Worm (Caenorhabditis elegans) whole organism, L1 larva: ENCODE results near the gene F55C9.6.

Experiments used
- C34B4.2 ChIP-seq: sonication (generic microtip); optimal IDR thresholded peaks from 2 replicates; lab custom pipeline; 2017; ENCODE audit warnings: mild to moderate bottlenecking, missing genetic modification characterization, missing compliant biosample characterization
- alr-1 ChIP-seq: fragments of 200-800 bp; sonication (Bioruptor generic); optimal IDR thresholded peaks from 2 replicates; lab custom pipeline; 2018; ENCODE audit warnings: borderline replicate concordance, mild to moderate bottlenecking, missing genetic modification characterization, missing compliant biosample characterization
- ceh-63 ChIP-seq: fragments of 200-800 bp; sonication (Bioruptor generic); optimal IDR thresholded peaks from 2 replicates; lab custom pipeline; 2018; ENCODE audit warnings: mild to moderate bottlenecking, missing genetic modification characterization, missing compliant biosample characterization
- ceh-8 ChIP-seq: fragments of 200-800 bp; sonication (Bioruptor generic); optimal IDR thresholded peaks from 2 replicates; lab custom pipeline; 2018; ENCODE audit warnings: mild to moderate bottlenecking, missing genetic modification characterization, moderate library complexity, missing compliant biosample characterization
- ceh-82 ChIP-seq, 3 experiments: fragments of 150-350 bp in 1 of 3; sonication (generic microtip) in 2 of 3; optimal IDR thresholded peaks; 2 replicates each; lab custom pipeline; 2014 to 2017; ENCODE audit warnings: missing biosample characterization in 3 of 3, missing genetic modification characterization in 3 of 3
- ces-1 ChIP-seq: fragments of 150-350 bp; optimal IDR thresholded peaks from 2 replicates; lab custom pipeline; 2014; ENCODE audit warnings: missing biosample characterization, missing genetic modification reagents, missing genetic modification characterization
- dsc-1 ChIP-seq: sonication (generic microtip); optimal IDR thresholded peaks from 2 replicates; lab custom pipeline; 2016; ENCODE audit warnings: mild to moderate bottlenecking, missing genetic modification characterization, missing compliant biosample characterization
- egl-13 ChIP-seq: sonication (generic microtip); optimal IDR thresholded peaks from 2 replicates; lab custom pipeline; 2016; ENCODE audit warnings: missing genotype, missing genetic modification reagents, missing genetic modification characterization, missing compliant biosample characterization
- egl-27 ChIP-seq, 2 experiments: fragments of 150-350 bp in 1 of 2; sonication (generic microtip); optimal IDR thresholded peaks; 3 replicates each; lab custom pipeline; 2017 to 2018; ENCODE audit warnings: missing biosample characterization in 2 of 2, missing genetic modification characterization in 2 of 2, missing genetic modification reagents in 2 of 2
- elt-2 ChIP-seq: sonication (generic microtip); optimal IDR thresholded peaks from 2 replicates; lab custom pipeline; 2016; ENCODE audit warnings: missing genetic modification characterization, mild to moderate bottlenecking, inconsistent platforms, missing compliant biosample characterization, missing genetic modification reagents
- hlh-4 ChIP-seq: sonication (generic microtip); optimal IDR thresholded peaks from 2 replicates; lab custom pipeline; 2016; ENCODE audit warnings: mild to moderate bottlenecking, missing genetic modification characterization, missing compliant biosample characterization
- irx-1 ChIP-seq: sonication (generic microtip); optimal IDR thresholded peaks from 2 replicates; lab custom pipeline; 2016; ENCODE audit warnings: missing genetic modification characterization, missing compliant biosample characterization
- lin-13 ChIP-seq: fragments of 150-350 bp; optimal IDR thresholded peaks from 2 replicates; lab custom pipeline; 2014; ENCODE audit warnings: missing biosample characterization, missing genetic modification reagents, missing genetic modification characterization
- lin-14 ChIP-seq: fragments of 200-800 bp; sonication (Bioruptor generic); optimal IDR thresholded peaks from 2 replicates; lab custom pipeline; 2018; ENCODE audit warnings: mild to moderate bottlenecking, missing genetic modification characterization, moderate library complexity, missing compliant biosample characterization
- lin-15B ChIP-seq: fragments of 150-350 bp; sonication (generic microtip); optimal IDR thresholded peaks from 3 replicates; lab custom pipeline; 2014; ENCODE audit warnings: missing biosample characterization, missing genetic modification characterization
- lin-35 ChIP-seq, 2 experiments: fragments of 150-350 bp; optimal IDR thresholded peaks; 2 replicates each; lab custom pipeline; 2014; ENCODE audit warnings: missing biosample characterization in 2 of 2, missing genetic modification characterization in 2 of 2, missing genetic modification reagents in 2 of 2
- lsy-2 ChIP-seq, 2 experiments: fragments of 150-350 bp; optimal IDR thresholded peaks; 2 replicates each; lab custom pipeline; 2014; ENCODE audit warnings: missing biosample characterization in 2 of 2, missing genetic modification characterization in 2 of 2
- mdl-1 ChIP-seq, 2 experiments: fragments of 150-350 bp; optimal IDR thresholded peaks; 2 replicates each; lab custom pipeline; 2014 to 2017; ENCODE audit warnings: missing biosample characterization in 2 of 2, missing genetic modification characterization in 2 of 2, inconsistent platforms in 1 of 2
- mef-2 ChIP-seq: fragments of 150-350 bp; optimal IDR thresholded peaks from 2 replicates; lab custom pipeline; 2014; ENCODE audit warnings: missing biosample characterization, missing genetic modification characterization
- mep-1 ChIP-seq: fragments of 150-350 bp; optimal IDR thresholded peaks from 2 replicates; lab custom pipeline; 2014; ENCODE audit warnings: missing biosample characterization, missing genetic modification characterization
- nhr-11 ChIP-seq: fragments of 150-350 bp; optimal IDR thresholded peaks from 2 replicates; lab custom pipeline; 2014; ENCODE audit warnings: missing biosample characterization, missing genetic modification characterization
- nhr-12 ChIP-seq: sonication (generic microtip); optimal IDR thresholded peaks from 2 replicates; lab custom pipeline; 2017; ENCODE audit warnings: missing biosample characterization, missing genetic modification characterization
- nhr-19 ChIP-seq: fragments of 200-800 bp; sonication (Bioruptor generic); conservative IDR thresholded peaks from 2 replicates; pipeline ENCODE4 v1.3.6; 2022; ENCODE audit warnings: missing genetic modification characterization, missing compliant biosample characterization
- nhr-84 ChIP-seq: sonication (generic microtip); optimal IDR thresholded peaks from 2 replicates; lab custom pipeline; 2017; ENCODE audit warnings: missing biosample characterization, missing genetic modification characterization
- pqm-1 ChIP-seq: sonication (generic microtip); optimal IDR thresholded peaks from 3 replicates; lab custom pipeline; 2017; ENCODE audit warnings: missing biosample characterization, missing genetic modification characterization
- snpc-4 ChIP-seq: fragments of 150-350 bp; optimal IDR thresholded peaks from 2 replicates; lab custom pipeline; 2014; ENCODE audit warnings: missing biosample characterization, missing genetic modification characterization
- sup-37 ChIP-seq: fragments of 200-800 bp; sonication (Bioruptor generic); optimal IDR thresholded peaks from 2 replicates; lab custom pipeline; 2018; ENCODE audit warnings: mild to moderate bottlenecking, missing genetic modification characterization, missing compliant biosample characterization
- vab-15 ChIP-seq: sonication (generic microtip); optimal IDR thresholded peaks from 2 replicates; lab custom pipeline; 2017; ENCODE audit warnings: missing genotype, mild to moderate bottlenecking, missing genetic modification characterization, missing compliant biosample characterization
- xbp-1 ChIP-seq: sonication (generic microtip); optimal IDR thresholded peaks from 2 replicates; lab custom pipeline; 2016; ENCODE audit warnings: missing genetic modification characterization, missing compliant biosample characterization
- zag-1 ChIP-seq: fragments of 150-350 bp; optimal IDR thresholded peaks from 2 replicates; lab custom pipeline; 2014; ENCODE audit warnings: missing biosample characterization, missing genetic modification characterization
- ztf-11 ChIP-seq, 2 experiments: sonication (generic microtip); optimal IDR thresholded peaks; 2 replicates each; lab custom pipeline; 2016 to 2017; ENCODE audit warnings: missing genetic modification characterization in 2 of 2, missing biosample characterization in 1 of 2, missing compliant biosample characterization in 1 of 2

The F55C9.6 gene

DNA sequence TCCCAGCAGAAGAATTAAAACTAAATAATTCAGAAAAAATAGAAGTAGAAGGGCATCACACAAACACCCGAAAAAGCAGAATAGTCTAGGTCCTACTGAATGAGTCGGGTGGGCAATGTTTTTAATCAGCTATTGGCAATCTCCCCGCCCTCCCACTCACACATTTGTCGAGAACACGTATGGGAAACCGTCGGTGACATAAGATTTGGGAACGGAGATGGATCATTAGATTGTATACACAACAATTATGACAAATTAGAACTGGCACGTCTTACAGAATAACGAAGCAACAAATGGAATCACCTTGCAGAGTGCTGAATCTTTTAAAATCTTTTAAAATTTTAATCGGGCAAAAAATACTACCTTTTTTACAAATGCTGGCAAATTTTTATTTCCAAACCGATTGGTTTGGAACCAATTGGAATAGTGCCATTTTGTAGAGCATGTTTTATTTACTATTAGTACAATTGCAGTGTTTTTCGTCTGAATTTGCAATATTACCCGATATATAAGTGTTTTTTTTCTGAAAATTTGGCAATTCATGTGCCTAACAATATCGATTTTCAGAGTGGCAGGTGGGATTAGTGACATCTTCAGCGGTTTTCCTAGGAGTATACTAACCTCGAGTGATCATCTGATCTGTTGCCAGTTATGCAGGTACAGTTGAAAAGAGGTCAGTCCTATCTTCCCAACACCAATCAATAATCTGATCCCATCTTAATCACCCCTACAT, 8.4 kb downstream of the F55C9.6 start, which contains the start of the genes F55C9.3 and fbxb-57:
F55C9.3 (minus strand) TSS at position 101 of the 733 bp plus-strand sequence.
fbxb-57 (plus strand) TSS at position 683 of the 733 bp plus-strand sequence.
- TF ChIP-seq C34B4.2 (tag; lab: Kevin White, UChicago) = no peak
- TF ChIP-seq nhr-19 (GFP tag; lab: Robert Waterston, UW) = no peak
- TF ChIP-seq nhr-11 (tag; lab: Kevin White, UChicago) = no peak
- TF ChIP-seq lin-14 (GFP tag; lab: Kevin White, UChicago) = no peak
- TF ChIP-seq ceh-63 (GFP tag; lab: Kevin White, UChicago) = no peak
- no peak for TF ChIP-seq pqm-1 (tag; lab: Kevin White, UChicago)
- no peak for TF ChIP-seq nhr-84 (tag; lab: Kevin White, UChicago)
- no peak for TF ChIP-seq mef-2 (tag; lab: Kevin White, UChicago)
- TF ChIP-seq elt-2 (tag; lab: Kevin White, UChicago) = no peak
- no peak for TF ChIP-seq lin-13
- TF ChIP-seq xbp-1 = no peak
- no peak for TF ChIP-seq egl-13 (tag; lab: Kevin White, UChicago)
- no peak for TF ChIP-seq ceh-82 (tag; optimal IDR thresholded peaks at IDR 0.05; lab: Kevin White, UChicago)
- TF ChIP-seq alr-1 (tag; lab: Kevin White, UChicago) = no peak
- no peak for TF ChIP-seq lin-15B (tag; lab: Kevin White, UChicago)
- no peak for TF ChIP-seq mep-1 (tag; lab: Kevin White, UChicago)

DNA sequence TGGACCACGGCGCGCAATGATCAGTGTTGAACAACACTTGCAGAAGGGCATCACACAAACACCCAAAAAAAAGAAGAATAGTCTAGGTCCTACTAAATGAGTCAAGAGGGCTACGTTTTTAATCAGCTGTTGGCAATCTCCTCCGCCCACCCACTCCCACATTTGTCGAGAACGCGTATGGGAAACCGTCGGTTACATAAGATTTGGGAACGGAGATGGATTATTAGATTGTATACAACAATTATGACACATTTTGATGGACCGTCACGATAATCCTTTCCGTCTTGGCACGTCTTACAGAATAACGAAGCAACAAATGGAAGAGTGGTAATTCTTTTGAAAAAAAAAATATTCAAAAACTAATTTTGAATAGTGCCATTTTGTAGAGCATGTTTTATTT, 10.7 kb downstream of the F55C9.6 start:
- TF ChIP-seq lin-14 (GFP tag; lab: Kevin White, UChicago) = no peak
- no peak for TF ChIP-seq nhr-11 (tag; lab: Kevin White, UChicago)
- TF ChIP-seq egl-27 (tag; optimal IDR thresholded peaks at IDR 0.05; lab: Kevin White, UChicago) = no peak
- TF ChIP-seq ceh-8 (GFP tag; lab: Kevin White, UChicago) = no peak
- TF ChIP-seq vab-15 (tag; lab: Kevin White, UChicago) = no peak
- no peak for TF ChIP-seq lin-35 (GFP tag; optimal IDR thresholded peaks at IDR 0.05; lab: Kevin White, UChicago)
- TF ChIP-seq ces-1 (GFP tag; lab: Kevin White, UChicago) = no peak
- no peak for TF ChIP-seq ztf-11 (tag; optimal IDR thresholded peaks at IDR 0.05; lab: Kevin White, UChicago)
- TF ChIP-seq mdl-1 (tag; optimal IDR thresholded peaks at IDR 0.05; lab: Kevin White, UChicago) = no peak
- no peak for TF ChIP-seq pqm-1 (tag; lab: Kevin White, UChicago)
- TF ChIP-seq zag-1 = no peak
- TF ChIP-seq dsc-1 (tag; lab: Kevin White, UChicago) = no peak
- TF ChIP-seq nhr-19 (GFP tag; lab: Robert Waterston, UW) = no peak
- no peak for TF ChIP-seq lin-15B (tag; lab: Kevin White, UChicago)
- TF ChIP-seq egl-13 (tag; lab: Kevin White, UChicago) = no peak

ce11 chrV:19282314-19282713, 14.3 kb downstream of the F55C9.6 start, which contains the start of gene fbxb-117:
fbxb-117 (plus strand) TSS chrV:19282614.
- no peak for TF ChIP-seq lsy-2 (tag; optimal IDR thresholded peaks at IDR 0.05; lab: Kevin White, UChicago)
- TF ChIP-seq mef-2 (tag; lab: Kevin White, UChicago) = no peak
- TF ChIP-seq dsc-1 (tag; lab: Kevin White, UChicago) = no peak
- TF ChIP-seq snpc-4 (tag; lab: Kevin White, UChicago) = no peak
- no peak for TF ChIP-seq alr-1 (tag; lab: Kevin White, UChicago)

ce11 chrV:19279888-19280287, 16.7 kb downstream of the F55C9.6 start, which contains the start of gene F21D9.8:
F21D9.8 (minus strand) TSS chrV:19279988.
- TF ChIP-seq sup-37 (GFP tag; lab: Kevin White, UChicago) = no peak
- TF ChIP-seq nhr-12 (tag; lab: Kevin White, UChicago) = no peak
- TF ChIP-seq mdl-1 (tag; optimal IDR thresholded peaks at IDR 0.05; lab: Kevin White, UChicago) = no peak
- no peak for TF ChIP-seq hlh-4 (tag; lab: Kevin White, UChicago)
- TF ChIP-seq ceh-63 (GFP tag; lab: Kevin White, UChicago) = no peak
- TF ChIP-seq irx-1 (tag; lab: Kevin White, UChicago) = no peak
- TF ChIP-seq ztf-11 (tag; optimal IDR thresholded peaks at IDR 0.05; lab: Kevin White, UChicago) = no peak
- no peak for TF ChIP-seq elt-2 (tag; lab: Kevin White, UChicago)
- TF ChIP-seq, all 84 proteins: peak for 0
